Worm (Caenorhabditis elegans): ENCODE data around the gene F46B3.23.

Gene F46B3.23

ce11 chrV:20604606-20605155 lies 1.8 kb downstream of the F46B3.23 start, which contains the start of gene ttr-57:
Gene ttr-57, plus strand, starts transcription at chrV:20605105.
- TF ChIP-seq unc-62 (GFP tag; optimal IDR thresholded peaks at IDR 0.05) (no peak), lsy-2 (tag; optimal IDR thresholded peaks at IDR 0.05) (no peak), nhr-76 (tag; optimal IDR thresholded peaks at IDR 0.05) (no peak), C16A3.4 (tag; optimal IDR thresholded peaks at IDR 0.05) (no peak), egl-27 (tag; optimal IDR thresholded peaks at IDR 0.05) (no peak), jun-1 (tag; optimal IDR thresholded peaks at IDR 0.05) (no peak), snpc-4 (tag; optimal IDR thresholded peaks at IDR 0.05) (no peak), hlh-4 (tag; optimal IDR thresholded peaks at IDR 0.05) (no peak), dsc-1 (tag; optimal IDR thresholded peaks at IDR 0.05) (no peak), nhr-12 (tag; optimal IDR thresholded peaks at IDR 0.05) (no peak), pag-3 (tag; optimal IDR thresholded peaks at IDR 0.05; ENCODE audit: borderline replicate concordance, insufficient read depth) (no peak), mep-1 (tag; optimal IDR thresholded peaks at IDR 0.05) (no peak), lin-13 (GFP tag; optimal IDR thresholded peaks at IDR 0.05) (no peak), ama-1 (optimal IDR thresholded peaks at IDR 0.05) (no peak), nhr-20 (tag; optimal IDR thresholded peaks at IDR 0.05) (no peak), elt-3 (tag; optimal IDR thresholded peaks at IDR 0.05) (no peak), sox-4 (tag; optimal IDR thresholded peaks at IDR 0.05) (no peak), nhr-237 (tag; optimal IDR thresholded peaks at IDR 0.05) (no peak), isw-1 (GFP tag; IDR thresholded peaks at IDR 0.05) (no peak), ceh-90 (tag; optimal IDR thresholded peaks at IDR 0.05) (no peak)

DNA sequence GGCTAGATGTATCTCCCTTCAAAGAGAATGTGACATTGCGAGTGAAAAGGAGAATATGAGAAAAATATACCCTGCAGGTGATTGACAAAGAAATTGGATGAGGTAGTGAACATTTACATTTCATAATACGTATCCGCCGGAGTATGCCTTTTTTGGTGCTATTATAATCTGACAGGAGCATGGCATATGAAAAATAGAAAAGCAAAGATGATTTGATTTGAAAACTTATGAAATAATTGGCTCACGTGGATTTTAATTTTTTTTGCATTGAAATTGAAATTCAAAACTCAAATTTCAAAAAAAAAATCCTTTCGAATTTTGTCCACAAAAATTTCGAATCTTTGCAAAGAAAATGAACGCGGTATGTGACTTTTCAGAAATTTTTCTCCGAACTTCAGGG lies 3.5 kb downstream of the F46B3.23 start, which contains the start of gene ttr-11:
Gene ttr-11, plus strand, starts transcription at position 301 of the 400 bp plus-strand sequence.
- TF ChIP-seq tlp-1 (tag; optimal IDR thresholded peaks at IDR 0.05) (no peak), unc-62 (GFP tag; optimal IDR thresholded peaks at IDR 0.05) (no peak), mdl-1 (tag; optimal IDR thresholded peaks at IDR 0.05) (no peak), nhr-71 (tag; optimal IDR thresholded peaks at IDR 0.05) (no peak), irx-1 (tag; optimal IDR thresholded peaks at IDR 0.05) (no peak), fkh-10 (GFP tag; optimal IDR thresholded peaks at IDR 0.05) (no peak)

DNA sequence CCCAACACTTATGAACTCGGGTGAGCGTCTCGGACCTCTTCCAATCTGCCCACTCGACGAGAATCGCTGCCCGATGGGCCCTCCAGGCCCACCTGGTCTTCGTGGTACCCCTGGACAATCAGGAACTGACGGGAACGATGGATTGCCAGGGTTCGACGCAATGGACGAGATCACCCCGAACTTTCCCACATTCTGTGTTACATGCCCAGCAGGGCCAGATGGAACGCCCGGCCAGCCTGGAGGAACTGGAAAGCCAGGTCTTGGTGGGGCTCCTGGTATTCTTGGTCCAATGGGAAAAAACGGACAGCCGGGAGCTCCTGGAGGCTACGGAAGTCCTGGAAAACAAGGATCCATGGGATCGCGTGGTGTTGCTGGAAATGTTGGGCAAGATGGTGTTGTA lies 5.8 kb downstream of the F46B3.23 start:
- TF ChIP-seq nhr-47 (tag; optimal IDR thresholded peaks at IDR 0.05) (no peak), ztf-4 (tag; optimal IDR thresholded peaks at IDR 0.05) (no peak), jun-1 (tag; optimal IDR thresholded peaks at IDR 0.05) (no peak), ama-1 (optimal IDR thresholded peaks at IDR 0.05) (no peak), mdl-1 (tag; optimal IDR thresholded peaks at IDR 0.05) (no peak), nhr-84 (tag; optimal IDR thresholded peaks at IDR 0.05) (no peak), mep-1 (tag; optimal IDR thresholded peaks at IDR 0.05) (no peak), unc-30 (tag; optimal IDR thresholded peaks at IDR 0.05) (no peak), fos-1 (tag; optimal IDR thresholded peaks at IDR 0.05) (no peak), nhr-12 (tag; optimal IDR thresholded peaks at IDR 0.05) (no peak), nhr-19 (GFP tag; conservative IDR thresholded peaks at IDR 0.05) (no peak), blmp-1 (tag; optimal IDR thresholded peaks at IDR 0.05) (no peak), ceh-88 (GFP tag; IDR thresholded peaks at IDR 0.05) (no peak), nhr-237 (tag; optimal IDR thresholded peaks at IDR 0.05) (no peak), hpl-2 (GFP tag; optimal IDR thresholded peaks at IDR 0.05) (no peak), Y116A8C.19 (tag; optimal IDR thresholded peaks at IDR 0.05; ENCODE audit: borderline replicate concordance) (no peak), efl-1 (optimal IDR thresholded peaks at IDR 0.05) (no peak), efl-1 (GFP tag; optimal IDR thresholded peaks at IDR 0.05 in 1 of 2) (no peak), unc-62 (GFP tag; optimal IDR thresholded peaks at IDR 0.05) (no peak), nhr-28 (tag; optimal IDR thresholded peaks at IDR 0.05) (no peak)

ce11 chrV:20599795-20600194 lies 6.7 kb downstream of the F46B3.23 start, which contains the start of gene col-163:
Gene col-163, plus strand, starts transcription at chrV:20600095.
- TF ChIP-seq blmp-1 (tag; optimal IDR thresholded peaks at IDR 0.05) (peak; percentile 50), ztf-11 (tag; optimal IDR thresholded peaks at IDR 0.05) (no peak)
